Worm (Caenorhabditis elegans) whole organism, late embryonic: ENCODE data around the gene casy-1.

ENCODE experiments used
- K09A11.1 ChIP-seq: sonication (generic microtip); optimal IDR thresholded peaks from 2 replicates; lab custom pipeline; 2017; ENCODE audit warnings: antibody characterized with exemption, mild to moderate bottlenecking, missing genetic modification characterization, missing compliant biosample characterization; ENCODE audit not compliant: insufficient read depth
- elt-2 ChIP-seq: sonication (generic microtip); optimal IDR thresholded peaks from 2 replicates; lab custom pipeline; 2016; ENCODE audit warnings: missing genetic modification reagents, missing genetic modification characterization, missing compliant biosample characterization
- fkh-10 ChIP-seq: fragments of 150-350 bp; optimal IDR thresholded peaks from 2 replicates; lab custom pipeline; 2014; ENCODE audit warnings: missing biosample characterization, missing genetic modification reagents, missing genetic modification characterization
- lin-11 ChIP-seq: fragments of 200-800 bp; sonication (Bioruptor generic); optimal IDR thresholded peaks from 2 replicates; lab custom pipeline; 2018; ENCODE audit warnings: mild to moderate bottlenecking, missing genetic modification characterization, missing compliant biosample characterization
- nhr-11 ChIP-seq: fragments of 150-350 bp; optimal IDR thresholded peaks from 2 replicates; lab custom pipeline; 2014; ENCODE audit warnings: missing biosample characterization, missing genetic modification characterization
- pqm-1 ChIP-seq: sonication (generic microtip); optimal IDR thresholded peaks from 2 replicates; lab custom pipeline; 2016; ENCODE audit warnings: missing genetic modification characterization, missing compliant biosample characterization

- no peak for TF ChIP-seq nhr-11
- no peak for TF ChIP-seq lin-11 (tag; lab: Kevin White, UChicago)
- TF ChIP-seq pqm-1 = no peak
- no peak for TF ChIP-seq fkh-10 (GFP tag; lab: Kevin White, UChicago)
- no peak for TF ChIP-seq K09A11.1 (tag; lab: Kevin White, UChicago)
- no peak for TF ChIP-seq elt-2 (tag; lab: Kevin White, UChicago)
These were observed 10.0 kb downstream of the casy-1 start for ce11 chrII:5946438-5946837.
